Fruit fly (Drosophila melanogaster) whole organism, embryonic: Measurements from ENCODE around the gene CG6652.

Experiments used
- BEAF-32 ChIP-seq: fragments of 200-800 bp; sonication (Bioruptor generic); optimal IDR thresholded peaks from 3 replicates; lab custom pipeline; 2017; ENCODE audit warnings: missing biosample characterization, missing genetic modification characterization, mild to moderate bottlenecking, moderate library complexity, missing genetic modification reagents
- CG10543 ChIP-seq: fragments of 200-800 bp; sonication (Bioruptor generic); optimal IDR thresholded peaks from 3 replicates; lab custom pipeline; 2017; ENCODE audit warnings: missing biosample characterization, mild to moderate bottlenecking, missing genetic modification characterization, moderate library complexity
- CG10979 ChIP-seq: fragments of 200-800 bp; sonication (Bioruptor generic); optimal IDR thresholded peaks from 2 replicates; lab custom pipeline; 2018; ENCODE audit warnings: missing biosample characterization, mild to moderate bottlenecking, missing genetic modification characterization, moderate library complexity
- CG11085 ChIP-seq: fragments of 200-800 bp; sonication (Bioruptor generic); IDR thresholded peaks from 2 replicates; pipeline ENCODE4 v1.3.6; 2022; ENCODE audit warnings: missing biosample characterization, missing genetic modification characterization
- CG11093 ChIP-seq: fragments of 200-800 bp; sonication (Bioruptor generic); IDR thresholded peaks from 3 replicates; pipeline ENCODE4 v1.3.6; 2022; ENCODE audit warnings: missing biosample characterization, missing genetic modification characterization
- CG11560 ChIP-seq: fragments of 200-800 bp; sonication (Bioruptor generic); IDR thresholded peaks from 3 replicates; pipeline ENCODE4 v1.3.6; 2022; ENCODE audit warnings: missing biosample characterization, missing genetic modification characterization
- CG12219 ChIP-seq: fragments of 200-800 bp; sonication (Bioruptor generic); optimal IDR thresholded peaks from 3 replicates; lab custom pipeline; 2018; ENCODE audit warnings: missing biosample characterization, mild to moderate bottlenecking, missing genetic modification characterization
- CG13624 ChIP-seq: fragments of 200-800 bp; sonication (Bioruptor generic); optimal IDR thresholded peaks from 2 replicates; lab custom pipeline; 2016; ENCODE audit warnings: missing biosample characterization, missing genetic modification characterization
- CG14441 ChIP-seq: fragments of 200-800 bp; sonication (Bioruptor generic); IDR thresholded peaks from 2 replicates; pipeline ENCODE4 v1.3.6; 2022; ENCODE audit warnings: missing biosample characterization, missing genetic modification characterization
- CG14860 ChIP-seq: fragments of 200-800 bp; sonication (Bioruptor generic); IDR thresholded peaks from 3 replicates; pipeline ENCODE4 v1.3.6; 2022; ENCODE audit warnings: missing biosample characterization, missing genetic modification characterization; ENCODE audit not compliant: partially characterized antibody
- CG16813 ChIP-seq: fragments of 200-800 bp; sonication (Bioruptor generic); IDR thresholded peaks from 3 replicates; pipeline ENCODE4 v1.3.6; 2022; ENCODE audit warnings: missing biosample characterization, missing genetic modification characterization; ENCODE audit not compliant: partially characterized antibody
- CG17568 ChIP-seq: fragments of 200-800 bp; sonication (Bioruptor generic); optimal IDR thresholded peaks from 2 replicates; lab custom pipeline; 2018; ENCODE audit warnings: missing biosample characterization, mild to moderate bottlenecking, missing genetic modification characterization, moderate library complexity
- CG18764 ChIP-seq: fragments of 200-800 bp; sonication (Bioruptor generic); optimal IDR thresholded peaks from 3 replicates; lab custom pipeline; 2016; ENCODE audit warnings: missing biosample characterization, missing genetic modification characterization
- CG30431 ChIP-seq: fragments of 200-800 bp; sonication (Bioruptor generic); optimal IDR thresholded peaks from 2 replicates; lab custom pipeline; 2017; ENCODE audit warnings: missing biosample characterization, missing genetic modification characterization
- CG3995 ChIP-seq: fragments of 200-800 bp; sonication (Bioruptor generic); optimal IDR thresholded peaks from 3 replicates; lab custom pipeline; 2016; ENCODE audit warnings: missing biosample characterization, missing genetic modification characterization
- CG4282 ChIP-seq: fragments of 200-800 bp; sonication (Bioruptor generic); optimal IDR thresholded peaks from 2 replicates; lab custom pipeline; 2016; ENCODE audit warnings: missing biosample characterization, missing genetic modification characterization
- CG5180 ChIP-seq: fragments of 200-800 bp; sonication (Bioruptor generic); optimal IDR thresholded peaks from 3 replicates; lab custom pipeline; 2017; ENCODE audit warnings: missing biosample characterization, missing genetic modification characterization, mild to moderate bottlenecking, moderate library complexity, missing genetic modification reagents
- CG6813 ChIP-seq: fragments of 200-800 bp; sonication (Bioruptor generic); optimal IDR thresholded peaks from 2 replicates; lab custom pipeline; 2017; ENCODE audit warnings: missing biosample characterization, missing genetic modification characterization, mild to moderate bottlenecking, moderate library complexity, missing genetic modification reagents
- CG8944 ChIP-seq: fragments of 200-800 bp; sonication (Bioruptor generic); optimal IDR thresholded peaks from 3 replicates; lab custom pipeline; 2016; ENCODE audit warnings: missing biosample characterization, missing genetic modification characterization
- CG9797 ChIP-seq: fragments of 200-800 bp; sonication (Bioruptor generic); optimal IDR thresholded peaks from 3 replicates; lab custom pipeline; 2018; ENCODE audit warnings: missing biosample characterization, mild to moderate bottlenecking, missing genetic modification characterization
- Dp ChIP-seq: fragments of 200-800 bp; sonication (Bioruptor generic); optimal IDR thresholded peaks from 2 replicates; lab custom pipeline; 2018; ENCODE audit warnings: missing biosample characterization, mild to moderate bottlenecking, missing genetic modification characterization, moderate library complexity
- E2f2 ChIP-seq: fragments of 200-800 bp; sonication (Bioruptor generic); IDR thresholded peaks from 2 replicates; pipeline ENCODE4 v1.3.6; 2022; ENCODE audit warnings: missing biosample characterization, missing genetic modification characterization
- Elba2 ChIP-seq: fragments of 200-800 bp; sonication (Bioruptor generic); optimal IDR thresholded peaks from 3 replicates; lab custom pipeline; 2016; ENCODE audit warnings: missing biosample characterization, missing genetic modification characterization
- Ets97D ChIP-seq: fragments of 200-800 bp; sonication (Bioruptor generic); optimal IDR thresholded peaks from 3 replicates; lab custom pipeline; 2016; ENCODE audit warnings: missing biosample characterization, missing genetic modification characterization
- Fer1 ChIP-seq: fragments of 200-800 bp; sonication (Bioruptor generic); optimal IDR thresholded peaks from 2 replicates; lab custom pipeline; 2017; ENCODE audit warnings: missing biosample characterization, mild to moderate bottlenecking, missing genetic modification characterization
- H15 ChIP-seq: fragments of 200-800 bp; sonication (Bioruptor generic); IDR thresholded peaks from 3 replicates; pipeline ENCODE4 v1.3.6; 2022; ENCODE audit warnings: missing biosample characterization, missing genetic modification characterization
- HLH4C ChIP-seq: fragments of 200-800 bp; sonication (Bioruptor generic); IDR thresholded peaks from 3 replicates; pipeline ENCODE4 v1.3.6; 2022; ENCODE audit warnings: missing biosample characterization, missing genetic modification characterization; ENCODE audit not compliant: partially characterized antibody
- NC2β ChIP-seq: fragments of 200-800 bp; sonication (Bioruptor generic); optimal IDR thresholded peaks from 2 replicates; lab custom pipeline; 2016; ENCODE audit warnings: missing biosample characterization, missing genetic modification characterization
- Nf-YB ChIP-seq: fragments of 200-800 bp; sonication (Bioruptor generic); optimal IDR thresholded peaks from 3 replicates; lab custom pipeline; 2019; ENCODE audit warnings: missing biosample characterization, mild to moderate bottlenecking, missing genetic modification characterization, moderate library complexity
- Poxn ChIP-seq: fragments of 200-800 bp; sonication (Bioruptor generic); IDR thresholded peaks from 2 replicates; pipeline ENCODE4 v1.3.6; 2022; ENCODE audit warnings: missing biosample characterization, missing genetic modification characterization
- Sox100B ChIP-seq: fragments of 200-800 bp; sonication (Bioruptor generic); optimal IDR thresholded peaks from 3 replicates; lab custom pipeline; 2018; ENCODE audit warnings: missing biosample characterization, mild to moderate bottlenecking, missing genetic modification characterization
- Sry-δ ChIP-seq: fragments of 200-800 bp; sonication (Bioruptor generic); optimal IDR thresholded peaks from 2 replicates; lab custom pipeline; 2016; ENCODE audit warnings: missing biosample characterization, missing genetic modification characterization
- amos ChIP-seq: fragments of 200-800 bp; sonication (Bioruptor generic); IDR thresholded peaks from 2 replicates; pipeline ENCODE4 v1.3.6; 2022; ENCODE audit warnings: missing biosample characterization, missing genetic modification characterization; ENCODE audit not compliant: partially characterized antibody
- ap ChIP-seq: fragments of 200-800 bp; sonication (Bioruptor generic); IDR thresholded peaks from 2 replicates; pipeline ENCODE4 v1.3.6; 2022; ENCODE audit warnings: missing biosample characterization, missing genetic modification characterization
- bigmax ChIP-seq: fragments of 200-800 bp; sonication (Bioruptor generic); optimal IDR thresholded peaks from 2 replicates; lab custom pipeline; 2018; ENCODE audit warnings: missing biosample characterization, mild to moderate bottlenecking, missing genetic modification characterization
- cas ChIP-seq: fragments of 200-800 bp; sonication (Bioruptor generic); IDR thresholded peaks from 2 replicates; pipeline ENCODE4 v1.3.6; 2022; ENCODE audit warnings: missing biosample characterization, missing genetic modification characterization
- cwo ChIP-seq: fragments of 200-800 bp; sonication (Bioruptor generic); optimal IDR thresholded peaks from 3 replicates; lab custom pipeline; 2017; ENCODE audit warnings: missing biosample characterization, missing genetic modification characterization, mild to moderate bottlenecking, moderate library complexity, missing genetic modification reagents
- disco-r ChIP-seq: fragments of 200-800 bp; sonication (Bioruptor generic); optimal IDR thresholded peaks from 2 replicates; lab custom pipeline; 2016; ENCODE audit warnings: missing biosample characterization, missing genetic modification characterization
- hbn ChIP-seq: fragments of 200-800 bp; sonication (Bioruptor generic); IDR thresholded peaks from 2 replicates; pipeline ENCODE4 v1.3.6; 2022; ENCODE audit warnings: missing biosample characterization, missing genetic modification characterization; ENCODE audit not compliant: partially characterized antibody
- insv ChIP-seq, 2 experiments: fragments of 200-800 bp; sonication (Bioruptor generic); optimal IDR thresholded peaks; 3 replicates each; lab custom pipeline; 2016 to 2018; ENCODE audit warnings: missing biosample characterization in 2 of 2, missing genetic modification characterization in 2 of 2
- klu ChIP-seq: fragments of 200-800 bp; sonication (Bioruptor generic); IDR thresholded peaks from 2 replicates; pipeline ENCODE4 v1.3.6; 2022; ENCODE audit warnings: missing biosample characterization, missing genetic modification characterization
- maf-S ChIP-seq: fragments of 200-800 bp; sonication (Bioruptor generic); optimal IDR thresholded peaks from 2 replicates; lab custom pipeline; 2016; ENCODE audit warnings: missing biosample characterization, missing genetic modification characterization
- oc ChIP-seq: fragments of 200-800 bp; sonication (Bioruptor generic); optimal IDR thresholded peaks from 2 replicates; lab custom pipeline; 2018; ENCODE audit warnings: missing biosample characterization, mild to moderate bottlenecking, missing genetic modification characterization, moderate library complexity
- phol ChIP-seq: fragments of 200-800 bp; sonication (Bioruptor generic); optimal IDR thresholded peaks from 3 replicates; lab custom pipeline; 2018; ENCODE audit warnings: missing biosample characterization, mild to moderate bottlenecking, missing genetic modification characterization, moderate library complexity
- slou ChIP-seq: fragments of 200-800 bp; sonication (Bioruptor generic); optimal IDR thresholded peaks from 3 replicates; lab custom pipeline; 2016; ENCODE audit warnings: missing biosample characterization, missing genetic modification characterization
- tap ChIP-seq: fragments of 200-800 bp; optimal IDR thresholded peaks from 3 replicates; lab custom pipeline; 2019; ENCODE audit warnings: missing biosample characterization, mild to moderate bottlenecking, missing genetic modification characterization, moderate library complexity
- tin ChIP-seq: fragments of 200-800 bp; sonication (Bioruptor generic); optimal IDR thresholded peaks from 3 replicates; lab custom pipeline; 2016; ENCODE audit warnings: missing biosample characterization, missing genetic modification characterization
- tna ChIP-seq: fragments of 200-800 bp; sonication (Bioruptor generic); IDR thresholded peaks from 2 replicates; pipeline ENCODE4 v1.3.6; 2022; ENCODE audit warnings: missing biosample characterization, missing genetic modification characterization; ENCODE audit not compliant: partially characterized antibody
- usp ChIP-seq: fragments of >200 bp; optimal IDR thresholded peaks from 2 replicates; lab custom pipeline; 2017; ENCODE audit warnings: missing biosample characterization, missing genetic modification characterization
- vnd ChIP-seq: fragments of 200-800 bp; sonication (Bioruptor generic); IDR thresholded peaks from 3 replicates; pipeline ENCODE4 v1.3.6; 2022; ENCODE audit warnings: missing biosample characterization, missing genetic modification characterization; ENCODE audit not compliant: partially characterized antibody
- zf30C ChIP-seq: fragments of 200-800 bp; sonication (Bioruptor generic); optimal IDR thresholded peaks from 3 replicates; lab custom pipeline; 2018; ENCODE audit warnings: missing biosample characterization, mild to moderate bottlenecking, missing genetic modification characterization

Gene CG6652

DNA sequence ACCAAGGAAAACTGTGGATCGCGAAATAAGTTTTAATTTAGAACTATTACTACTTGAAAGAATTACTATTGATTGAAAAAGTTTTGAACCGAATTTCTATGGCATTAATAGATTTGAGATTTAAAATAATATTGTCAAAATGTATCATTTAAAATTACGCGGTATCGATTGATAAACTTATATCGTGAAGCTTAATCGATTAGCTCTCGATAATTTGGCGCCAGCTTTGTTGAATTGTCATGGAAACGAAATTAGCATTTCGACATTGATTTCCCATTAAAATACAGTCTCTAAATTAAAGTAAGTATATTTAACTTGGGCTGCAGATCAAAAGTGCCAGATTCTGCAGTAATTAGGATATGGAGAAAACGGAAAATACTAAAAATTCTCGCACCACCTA lies 4.7 kb upstream of the CG6652 start, which contains the start of gene CG7730 (continued):
- no peak for TF ChIP-seq slou (GFP tag; lab: Kevin White, UChicago)
- no peak for TF ChIP-seq CG3995 (GFP tag; lab: Kevin White, UChicago)
- TF ChIP-seq cwo, result no peak
- no peak for TF ChIP-seq CG13624 (GFP tag; lab: Kevin White, UChicago)
- TF ChIP-seq CG18764 (GFP tag; lab: Kevin White, UChicago), result no peak
- no peak for TF ChIP-seq bigmax (GFP tag; lab: Kevin White, UChicago)
- TF ChIP-seq H15 (GFP tag; lab: Robert Waterston, UW), result no peak
- TF ChIP-seq maf-S (GFP tag; lab: Kevin White, UChicago), result no peak
- TF ChIP-seq CG10979 (tag; lab: Kevin White, UChicago), result no peak
- no peak for TF ChIP-seq ap (GFP tag; lab: Robert Waterston, UW)
- no peak for TF ChIP-seq CG11560 (tag; lab: Robert Waterston, UW)
- TF ChIP-seq CG9797 (GFP tag; lab: Kevin White, UChicago), result no peak
- no peak for TF ChIP-seq CG10543 (GFP tag; lab: Kevin White, UChicago)
- peak; percentile 71 for TF ChIP-seq tna (GFP tag; lab: Robert Waterston, UW)
- no peak for TF ChIP-seq phol (tag; lab: Kevin White, UChicago)
- TF ChIP-seq CG14860, result peak; percentile 55; the same call in 2 of the 3 replicates
- TF ChIP-seq amos (GFP tag; lab: Robert Waterston, UW), result peak; percentile 47; the same call in 1 of the 2 replicates
- peak; percentile 57 for TF ChIP-seq vnd (GFP tag; lab: Robert Waterston, UW)
- peak; percentile 38 for TF ChIP-seq BEAF-32 (GFP tag; lab: Kevin White, UChicago)
- no peak for TF ChIP-seq tap (tag; lab: Kevin White, UChicago)
- TF ChIP-seq zf30C, result no peak
- TF ChIP-seq Sry-δ (GFP tag; lab: Kevin White, UChicago), result peak; percentile 6
- no peak for TF ChIP-seq CG8944
- no peak for TF ChIP-seq CG4282
- TF ChIP-seq Poxn (GFP tag; lab: Robert Waterston, UW), result no peak
- no peak for TF ChIP-seq tin (GFP tag; lab: Kevin White, UChicago)
- no peak for TF ChIP-seq disco-r (GFP tag; lab: Kevin White, UChicago)
- TF ChIP-seq insv (GFP tag; optimal IDR thresholded peaks at IDR 0.05; lab: Kevin White, UChicago), result no peak
- no peak for TF ChIP-seq Sox100B
- no peak for TF ChIP-seq NC2β (GFP tag; lab: Kevin White, UChicago)
- no peak for TF ChIP-seq CG17568 (GFP tag; lab: Kevin White, UChicago)
- peak; percentile 40; the same call in 1 of the 3 replicates for TF ChIP-seq CG16813 (GFP tag; lab: Robert Waterston, UW)
- no peak for TF ChIP-seq Fer1 (GFP tag; lab: Kevin White, UChicago)
- TF ChIP-seq klu (GFP tag; lab: Robert Waterston, UW), result no peak
- no peak for TF ChIP-seq CG5180 (GFP tag; lab: Kevin White, UChicago)
- TF ChIP-seq hbn (GFP tag; lab: Robert Waterston, UW), result peak; percentile 58; the same call in 1 of the 2 replicates
- TF ChIP-seq CG14441 (GFP tag; lab: Robert Waterston, UW), result no peak
- no peak for TF ChIP-seq Nf-YB
- TF ChIP-seq HLH4C (GFP tag; lab: Robert Waterston, UW), result peak; percentile 75
- no peak for TF ChIP-seq CG12219 (GFP tag; lab: Kevin White, UChicago)
- no peak for TF ChIP-seq Ets97D (GFP tag; lab: Kevin White, UChicago)
- no peak for TF ChIP-seq oc
- TF ChIP-seq Elba2, result no peak
- peak; percentile 86 for TF ChIP-seq E2f2 (GFP tag; lab: Robert Waterston, UW)
- no peak for TF ChIP-seq CG30431 (GFP tag; lab: Kevin White, UChicago)
- no peak for TF ChIP-seq CG6813
- TF ChIP-seq usp (GFP tag; lab: Kevin White, UChicago), result no peak
- peak; percentile 81 for TF ChIP-seq Dp (GFP tag; lab: Kevin White, UChicago)
- no peak for TF ChIP-seq CG11085
- TF ChIP-seq cas (GFP tag; lab: Robert Waterston, UW), result no peak
- TF ChIP-seq CG11093 (GFP tag; lab: Robert Waterston, UW), result no peak
